Worm (Caenorhabditis elegans): ENCODE measurements around the gene F56D5.3.

The F56D5.3 gene

DNA sequence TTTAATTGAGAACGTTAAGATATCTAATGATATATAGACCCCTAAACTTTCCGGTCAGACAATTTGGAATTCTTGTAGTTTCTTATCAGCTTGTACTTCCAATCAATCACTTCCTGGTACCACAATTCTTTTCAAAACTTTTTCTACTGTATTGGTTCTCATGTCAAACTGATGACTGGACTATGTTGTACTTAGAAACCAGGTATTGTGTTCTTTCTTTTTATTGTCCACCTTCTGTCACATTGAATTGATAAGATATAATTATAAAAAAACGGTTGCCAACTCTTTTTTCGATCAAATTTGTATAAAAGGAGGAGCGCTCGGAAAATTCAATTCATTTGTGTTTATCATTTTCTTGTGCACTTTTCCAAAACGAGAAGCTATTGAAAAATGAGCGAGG, 19.1 kb upstream of the F56D5.3 start, which contains the start of gene C10C5.4:
Gene C10C5.4 (plus strand): TSS at position 281 of the 400 bp plus-strand sequence.
- no peak for TF ChIP-seq efl-1 (GFP tag; optimal IDR thresholded peaks at IDR 0.05)
- no peak for TF ChIP-seq atf-7 (tag; optimal IDR thresholded peaks at IDR 0.05)
- TF ChIP-seq B0019.2 (GFP tag; conservative IDR thresholded peaks at IDR 0.05) = no peak
- TF ChIP-seq egrh-3 (GFP tag; IDR thresholded peaks at IDR 0.05) = no peak
- no peak for TF ChIP-seq xnd-1 (tag; optimal IDR thresholded peaks at IDR 0.05)
- peak in 1 of 2 experiments; percentile 6 for TF ChIP-seq let-607 (tag; optimal IDR thresholded peaks at IDR 0.05)
- TF ChIP-seq dpff-1 (tag; optimal IDR thresholded peaks at IDR 0.05) = no peak
- TF ChIP-seq nhr-80 (tag; optimal IDR thresholded peaks at IDR 0.05) = peak; percentile 76
- TF ChIP-seq Y79H2A.3 (GFP tag; conservative IDR thresholded peaks at IDR 0.05) = no peak
- no peak for TF ChIP-seq rec-8 (tag; optimal IDR thresholded peaks at IDR 0.05)
- TF ChIP-seq T26A5.8 (tag; optimal IDR thresholded peaks at IDR 0.05) = no peak
- TF ChIP-seq snpc-1.3 (tag; optimal IDR thresholded peaks at IDR 0.05; ENCODE audit: insufficient read depth) = no peak
- no peak for TF ChIP-seq lag-1 (GFP tag; IDR thresholded peaks at IDR 0.05)

DNA sequence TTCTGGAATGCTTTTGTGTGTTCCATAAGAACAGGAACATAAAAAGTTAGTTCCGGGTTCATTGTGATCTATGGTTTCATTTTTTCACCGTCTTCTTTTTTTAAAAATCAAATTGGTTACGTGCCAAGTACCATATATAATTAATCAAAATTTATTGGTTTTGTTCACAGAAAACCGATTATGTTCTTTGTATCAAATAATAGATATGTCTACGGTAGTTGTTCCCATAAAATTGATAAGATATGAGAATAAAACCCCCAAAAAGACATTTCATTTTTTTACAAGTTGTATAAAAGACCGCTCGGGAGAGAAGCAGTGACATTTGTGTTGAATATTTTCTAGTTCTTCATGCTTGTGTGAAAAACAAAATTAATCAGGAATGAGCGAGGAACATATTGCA, 16.2 kb upstream of the F56D5.3 start, which contains the start of gene C10C5.5:
Gene C10C5.5 (plus strand): TSS at position 301 of the 400 bp plus-strand sequence.
- TF ChIP-seq aptf-2 (GFP tag; conservative IDR thresholded peaks at IDR 0.05) (no peak), zim-3 (tag; optimal IDR thresholded peaks at IDR 0.05) (no peak), cebp-1 (GFP tag; IDR thresholded peaks at IDR 0.05) (no peak), cebp-1 (tag; optimal IDR thresholded peaks at IDR 0.05) (no peak), lag-1 (GFP tag; IDR thresholded peaks at IDR 0.05) (no peak), nhr-80 (tag; optimal IDR thresholded peaks at IDR 0.05) (no peak), ztf-26 (tag; optimal IDR thresholded peaks at IDR 0.05) (no peak), B0336.3 (GFP tag; IDR thresholded peaks at IDR 0.05) (no peak), sea-2 (GFP tag; IDR thresholded peaks at IDR 0.05) (no peak), hlh-12 (tag; optimal IDR thresholded peaks at IDR 0.05) (no peak), tlf-1 (GFP tag; optimal IDR thresholded peaks at IDR 0.05) (no peak), madf-8 (GFP tag; conservative IDR thresholded peaks at IDR 0.05) (no peak), sptf-2 (GFP tag; optimal IDR thresholded peaks at IDR 0.05) (no peak), nhr-90 (tag; optimal IDR thresholded peaks at IDR 0.05) (no peak), dpff-1 (tag; optimal IDR thresholded peaks at IDR 0.05) (no peak)

ce11 chrIV:9384826-9385225, 12.6 kb upstream of the F56D5.3 start, which contains the start of gene C10C5.7:
Gene C10C5.7, plus strand, starts transcription at chrIV:9385126.
- no peak for TF ChIP-seq hmg-20 (GFP tag; IDR thresholded peaks at IDR 0.05)
- no peak for TF ChIP-seq madf-3 (GFP tag; IDR thresholded peaks at IDR 0.05)
- no peak for TF ChIP-seq mes-4 (tag; optimal IDR thresholded peaks at IDR 0.05)
- TF ChIP-seq rec-8 (tag; optimal IDR thresholded peaks at IDR 0.05) = no peak
- no peak for TF ChIP-seq sdz-38 (tag; optimal IDR thresholded peaks at IDR 0.05)
- TF ChIP-seq hmg-1.2 (GFP tag; IDR thresholded peaks at IDR 0.05) = no peak
- no peak for TF ChIP-seq fkh-3 (tag; optimal IDR thresholded peaks at IDR 0.05)
- TF ChIP-seq ceh-27 (GFP tag; optimal IDR thresholded peaks at IDR 0.05) = no peak
- no peak for TF ChIP-seq B0035.1 (tag; optimal IDR thresholded peaks at IDR 0.05)
- TF ChIP-seq Y53F4B.3 (GFP tag; IDR thresholded peaks at IDR 0.05) = no peak
- TF ChIP-seq rpc-1 (optimal IDR thresholded peaks at IDR 0.05) = no peak
- TF ChIP-seq rpc-1 (tag; optimal IDR thresholded peaks at IDR 0.05) = no peak
- no peak for TF ChIP-seq tbx-9 (tag; optimal IDR thresholded peaks at IDR 0.05; ENCODE audit: borderline replicate concordance)
- no peak for TF ChIP-seq chd-7 (tag; optimal IDR thresholded peaks at IDR 0.05)
- TF ChIP-seq ama-1 (optimal IDR thresholded peaks at IDR 0.05) = no peak
- no peak for TF ChIP-seq ama-1 (GFP tag; optimal IDR thresholded peaks at IDR 0.05)
- TF ChIP-seq somi-1 (GFP tag; optimal IDR thresholded peaks at IDR 0.05) = no peak
- no peak for TF ChIP-seq nhr-120 (GFP tag; IDR thresholded peaks at IDR 0.05)
- TF ChIP-seq F55B11.4 (tag; optimal IDR thresholded peaks at IDR 0.05; ENCODE audit: borderline replicate concordance, insufficient read depth) = no peak
- no peak for TF ChIP-seq him-1 (tag; optimal IDR thresholded peaks at IDR 0.05)
- TF ChIP-seq egrh-3 (GFP tag; IDR thresholded peaks at IDR 0.05) = no peak

Data from whole organism, young adult.